Fruit fly (Drosophila melanogaster): Measurements from ENCODE around the gene Fur2.

DNA sequence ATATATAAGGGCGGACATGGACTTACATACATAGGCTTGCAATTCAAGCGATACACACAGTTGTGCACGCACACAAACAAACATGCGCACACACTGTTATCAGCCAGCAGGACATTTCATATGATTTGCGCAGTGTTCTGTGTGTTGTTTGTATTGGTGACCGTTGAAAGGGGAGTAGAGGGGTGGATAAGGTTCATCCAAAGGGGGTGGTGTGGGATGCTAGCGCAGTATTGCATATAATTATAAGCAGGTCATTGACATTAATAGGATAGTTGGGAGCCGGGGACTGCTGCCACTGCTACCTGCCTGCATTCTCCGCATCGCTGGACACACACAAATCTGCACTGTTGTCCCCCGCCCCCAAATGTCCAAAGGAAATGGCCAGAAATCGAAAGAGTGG is 55.6 kb downstream of the Fur2 start:
- TF ChIP-seq CG8478 (optimal IDR thresholded peaks at IDR 0.05) (no peak), CTCF (optimal IDR thresholded peaks at IDR 0.05) (no peak)
